Worm (Caenorhabditis elegans) whole organism, L2 larva: ENCODE measurements around the gene F15D4.4.

Source experiments
- C34F6.9 ChIP-seq: fragments of 150-350 bp; optimal IDR thresholded peaks from 2 replicates; lab custom pipeline; 2014; ENCODE audit warnings: missing biosample characterization, missing genetic modification characterization
- F13H6.1 ChIP-seq: sonication (generic microtip); optimal IDR thresholded peaks from 2 replicates; lab custom pipeline; 2016; ENCODE audit warnings: missing genetic modification characterization, missing compliant biosample characterization
- R02D3.7 ChIP-seq: fragments of 150-350 bp; optimal IDR thresholded peaks from 2 replicates; lab custom pipeline; 2014; ENCODE audit warnings: missing biosample characterization, missing genetic modification characterization
- Y55F3AM.14 ChIP-seq: fragments of 200-800 bp; sonication (Bioruptor generic); optimal IDR thresholded peaks from 2 replicates; lab custom pipeline; 2018; ENCODE audit warnings: mild to moderate bottlenecking, missing genetic modification characterization, missing compliant biosample characterization
- ZK546.5 ChIP-seq: sonication (generic microtip); optimal IDR thresholded peaks from 2 replicates; lab custom pipeline; 2017; ENCODE audit warnings: missing biosample characterization, missing genetic modification characterization
- alr-1 ChIP-seq: fragments of 150-350 bp; optimal IDR thresholded peaks from 2 replicates; lab custom pipeline; 2014; ENCODE audit warnings: missing biosample characterization, missing genetic modification characterization
- aly-2 ChIP-seq: fragments of 150-350 bp; optimal IDR thresholded peaks from 2 replicates; lab custom pipeline; 2014; ENCODE audit warnings: missing biosample characterization, missing genetic modification characterization
- ama-1 ChIP-seq: fragments of 150-350 bp; optimal IDR thresholded peaks from 2 replicates; lab custom pipeline; 2018; ENCODE audit warnings: inconsistent platforms
- blmp-1 ChIP-seq: sonication (generic microtip); optimal IDR thresholded peaks from 2 replicates; lab custom pipeline; 2017; ENCODE audit warnings: missing genetic modification characterization, mild to moderate bottlenecking, missing compliant biosample characterization, antibody characterized with exemption, moderate library complexity; ENCODE audit not compliant: insufficient read depth
- ceh-16 ChIP-seq: fragments of 150-350 bp; optimal IDR thresholded peaks from 2 replicates; lab custom pipeline; 2014; ENCODE audit warnings: missing biosample characterization, missing genetic modification characterization
- ceh-82 ChIP-seq: fragments of 150-350 bp; optimal IDR thresholded peaks from 2 replicates; lab custom pipeline; 2014; ENCODE audit warnings: missing biosample characterization, missing genetic modification characterization
- crh-2 ChIP-seq: sonication (generic microtip); optimal IDR thresholded peaks from 2 replicates; lab custom pipeline; 2017; ENCODE audit warnings: missing biosample characterization, missing genetic modification characterization
- dmd-4 ChIP-seq: sonication (generic microtip); optimal IDR thresholded peaks from 2 replicates; lab custom pipeline; 2017; ENCODE audit warnings: missing biosample characterization, missing genetic modification characterization
- egl-27 ChIP-seq: sonication (generic microtip); optimal IDR thresholded peaks from 3 replicates; lab custom pipeline; 2017; ENCODE audit warnings: missing biosample characterization, missing genetic modification reagents, missing genetic modification characterization
- elt-1 ChIP-seq: fragments of 150-350 bp; optimal IDR thresholded peaks from 2 replicates; lab custom pipeline; 2014; ENCODE audit warnings: missing biosample characterization, missing genetic modification characterization
- elt-3 ChIP-seq: sonication (generic microtip); optimal IDR thresholded peaks from 2 replicates; lab custom pipeline; 2017; ENCODE audit warnings: missing biosample characterization, missing genetic modification characterization
- lin-11 ChIP-seq: fragments of 150-350 bp; sonication (generic microtip); optimal IDR thresholded peaks from 2 replicates; lab custom pipeline; 2014; ENCODE audit warnings: missing biosample characterization, missing genetic modification characterization, inconsistent platforms, mixed read lengths
- lin-39 ChIP-seq: fragments of 150-350 bp; optimal IDR thresholded peaks from 2 replicates; lab custom pipeline; 2014; ENCODE audit warnings: missing biosample characterization, missing genetic modification reagents, missing genetic modification characterization
- lsy-2 ChIP-seq, 2 experiments: fragments of 150-350 bp in 1 of 2; sonication (generic microtip) in 1 of 2; optimal IDR thresholded peaks; 2 replicates each; lab custom pipeline; 2014 to 2017; ENCODE audit warnings: missing biosample characterization in 2 of 2, missing genetic modification characterization in 2 of 2
- mab-5 ChIP-seq: fragments of 150-350 bp; optimal IDR thresholded peaks from 2 replicates; lab custom pipeline; 2014; ENCODE audit warnings: missing biosample characterization, missing genetic modification characterization
- mdl-1 ChIP-seq, 2 experiments: fragments of 150-350 bp in 1 of 2; sonication (generic microtip) in 1 of 2; optimal IDR thresholded peaks; 2 replicates each; lab custom pipeline; 2017; ENCODE audit warnings: missing biosample characterization in 2 of 2, missing genetic modification characterization in 2 of 2
- nhr-10 ChIP-seq: sonication (generic microtip); optimal IDR thresholded peaks from 2 replicates; lab custom pipeline; 2017; ENCODE audit warnings: missing biosample characterization, missing genetic modification characterization
- nhr-11 ChIP-seq: fragments of 150-350 bp; optimal IDR thresholded peaks from 2 replicates; lab custom pipeline; 2014; ENCODE audit warnings: missing biosample characterization, missing genetic modification characterization
- nhr-12 ChIP-seq: fragments of 150-350 bp; optimal IDR thresholded peaks from 2 replicates; lab custom pipeline; 2014; ENCODE audit warnings: missing biosample characterization, missing genetic modification characterization
- nhr-129 ChIP-seq: fragments of 150-350 bp; optimal IDR thresholded peaks from 2 replicates; lab custom pipeline; 2014; ENCODE audit warnings: missing biosample characterization, missing genetic modification characterization
- nhr-21 ChIP-seq: fragments of 150-350 bp; optimal IDR thresholded peaks from 2 replicates; lab custom pipeline; 2014; ENCODE audit warnings: missing biosample characterization, missing genetic modification characterization
- nhr-23 ChIP-seq: fragments of 150-350 bp; optimal IDR thresholded peaks from 2 replicates; lab custom pipeline; 2014; ENCODE audit warnings: missing biosample characterization, missing genetic modification reagents, missing genetic modification characterization
- nhr-237 ChIP-seq: fragments of 150-350 bp; optimal IDR thresholded peaks from 2 replicates; lab custom pipeline; 2014; ENCODE audit warnings: missing biosample characterization, missing genetic modification characterization
- nhr-25 ChIP-seq: fragments of 150-350 bp; sonication (generic microtip); optimal IDR thresholded peaks from 3 replicates; lab custom pipeline; 2014; ENCODE audit warnings: missing biosample characterization, missing genetic modification characterization
- nhr-6 ChIP-seq: fragments of 150-350 bp; optimal IDR thresholded peaks from 2 replicates; lab custom pipeline; 2014; ENCODE audit warnings: missing biosample characterization, missing genetic modification characterization
- nhr-77 ChIP-seq: fragments of 150-350 bp; optimal IDR thresholded peaks from 2 replicates; lab custom pipeline; 2014; ENCODE audit warnings: missing biosample characterization, missing genetic modification characterization
- peb-1 ChIP-seq: fragments of 150-350 bp; optimal IDR thresholded peaks from 2 replicates; lab custom pipeline; 2014; ENCODE audit warnings: missing biosample characterization, missing genetic modification characterization
- sem-4 ChIP-seq: fragments of 150-350 bp; optimal IDR thresholded peaks from 2 replicates; lab custom pipeline; 2014; ENCODE audit warnings: missing biosample characterization, missing genetic modification reagents, missing genetic modification characterization
- skn-1 ChIP-seq: sonication (generic microtip); optimal IDR thresholded peaks from 2 replicates; lab custom pipeline; 2017; ENCODE audit warnings: missing biosample characterization, missing genetic modification characterization
- sma-3 ChIP-seq: sonication (generic microtip); optimal IDR thresholded peaks from 2 replicates; lab custom pipeline; 2016; ENCODE audit warnings: missing genetic modification reagents, missing genetic modification characterization, missing compliant biosample characterization
- unc-39 ChIP-seq: fragments of 150-350 bp; optimal IDR thresholded peaks from 2 replicates; lab custom pipeline; 2014; ENCODE audit warnings: missing biosample characterization, missing genetic modification characterization
- unc-55 ChIP-seq: fragments of 150-350 bp; sonication (generic microtip); optimal IDR thresholded peaks from 3 replicates; lab custom pipeline; 2014; ENCODE audit warnings: missing biosample characterization, missing genetic modification reagents, missing genetic modification characterization
- unc-62 ChIP-seq: fragments of 150-350 bp; optimal IDR thresholded peaks from 2 replicates; lab custom pipeline; 2014; ENCODE audit warnings: missing biosample characterization, missing genetic modification reagents, missing genetic modification characterization
- zag-1 ChIP-seq: fragments of 150-350 bp; optimal IDR thresholded peaks from 2 replicates; lab custom pipeline; 2014; ENCODE audit warnings: missing biosample characterization, missing genetic modification characterization
- ztf-11 ChIP-seq: sonication (generic microtip); optimal IDR thresholded peaks from 2 replicates; lab custom pipeline; 2017; ENCODE audit warnings: missing biosample characterization, missing genetic modification characterization
- ztf-4 ChIP-seq: fragments of 150-350 bp; optimal IDR thresholded peaks from 2 replicates; lab custom pipeline; 2014; ENCODE audit warnings: missing biosample characterization, missing genetic modification characterization

Gene F15D4.4

DNA sequence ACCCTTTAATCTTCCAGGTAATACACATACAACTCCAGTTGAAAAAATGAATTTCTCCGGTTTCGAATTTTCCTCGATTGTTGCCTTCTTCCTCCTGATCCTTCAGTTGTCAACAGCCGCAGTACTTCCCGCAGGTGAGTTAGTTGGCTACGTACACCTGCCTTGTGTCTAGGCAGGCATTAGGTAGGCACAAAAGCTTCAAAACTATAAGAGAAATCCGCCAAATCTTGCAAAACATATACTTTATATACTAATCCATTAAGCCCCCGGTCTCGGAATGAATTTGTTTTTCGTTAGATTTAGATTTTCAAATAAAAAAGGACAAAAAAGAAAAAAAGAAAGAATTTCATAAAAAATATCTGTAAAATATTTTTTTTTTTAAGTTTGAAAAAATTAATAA, 7.6 kb downstream of the F15D4.4 start, which contains the start of gene flp-16:
TSS of gene flp-16 (plus strand) at position 18 of the 400 bp plus-strand sequence.
- TF ChIP-seq elt-1: no peak
- TF ChIP-seq F13H6.1: no peak
- no peak for TF ChIP-seq ceh-16
- no peak for TF ChIP-seq lsy-2 (tag; optimal IDR thresholded peaks at IDR 0.05; lab: Kevin White, UChicago)
- no peak for TF ChIP-seq nhr-6 (tag; lab: Kevin White, UChicago)
- no peak for TF ChIP-seq nhr-12
- no peak for TF ChIP-seq nhr-25 (tag; lab: Kevin White, UChicago)
- no peak for TF ChIP-seq ztf-4 (tag; lab: Kevin White, UChicago)

ce11 chrII:13233712-13234111, 9.2 kb downstream of the F15D4.4 start:
- TF ChIP-seq nhr-12 (no peak), nhr-25 (tag; lab: Kevin White, UChicago) (no peak)

ce11 chrII:13230489-13231196, 12.3 kb downstream of the F15D4.4 start:
- TF ChIP-seq nhr-77 (no peak), crh-2 (tag; lab: Kevin White, UChicago) (no peak), skn-1 (tag; lab: Kevin White, UChicago) (no peak), nhr-21 (peak; percentile 20), elt-3 (no peak)

- TF ChIP-seq ceh-82 (tag; lab: Kevin White, UChicago) (no peak), nhr-25 (tag; lab: Kevin White, UChicago) (no peak), unc-39 (tag; lab: Kevin White, UChicago) (no peak), mab-5 (tag; lab: Kevin White, UChicago) (no peak), Y55F3AM.14 (GFP tag; lab: Kevin White, UChicago) (no peak), nhr-23 (tag; lab: Kevin White, UChicago) (no peak)
Observed at ce11 chrII:13219373-13219772, 23.5 kb downstream of the F15D4.4 start.

- TF ChIP-seq lin-11 (tag; lab: Kevin White, UChicago) (no peak), sem-4 (tag; lab: Kevin White, UChicago) (no peak), egl-27 (no peak), nhr-10 (tag; lab: Kevin White, UChicago) (no peak), skn-1 (tag; lab: Kevin White, UChicago) (no peak), ZK546.5 (tag; lab: Kevin White, UChicago) (no peak), unc-55 (GFP tag; lab: Kevin White, UChicago) (no peak), nhr-6 (tag; lab: Kevin White, UChicago) (no peak), nhr-77 (no peak), Y55F3AM.14 (GFP tag; lab: Kevin White, UChicago) (no peak), zag-1 (tag; lab: Kevin White, UChicago) (no peak), lsy-2 (tag; optimal IDR thresholded peaks at IDR 0.05; lab: Kevin White, UChicago) (no peak), nhr-11 (tag; lab: Kevin White, UChicago) (no peak), crh-2 (tag; lab: Kevin White, UChicago) (no peak), nhr-23 (tag; lab: Kevin White, UChicago) (no peak), C34F6.9 (no peak)
Observed at ce11 chrII:13215792-13216191, 27.1 kb downstream of the F15D4.4 start, which contains the start of gene F15D4.2. F15D4.2 (plus strand) TSS chrII:13216092.

DNA sequence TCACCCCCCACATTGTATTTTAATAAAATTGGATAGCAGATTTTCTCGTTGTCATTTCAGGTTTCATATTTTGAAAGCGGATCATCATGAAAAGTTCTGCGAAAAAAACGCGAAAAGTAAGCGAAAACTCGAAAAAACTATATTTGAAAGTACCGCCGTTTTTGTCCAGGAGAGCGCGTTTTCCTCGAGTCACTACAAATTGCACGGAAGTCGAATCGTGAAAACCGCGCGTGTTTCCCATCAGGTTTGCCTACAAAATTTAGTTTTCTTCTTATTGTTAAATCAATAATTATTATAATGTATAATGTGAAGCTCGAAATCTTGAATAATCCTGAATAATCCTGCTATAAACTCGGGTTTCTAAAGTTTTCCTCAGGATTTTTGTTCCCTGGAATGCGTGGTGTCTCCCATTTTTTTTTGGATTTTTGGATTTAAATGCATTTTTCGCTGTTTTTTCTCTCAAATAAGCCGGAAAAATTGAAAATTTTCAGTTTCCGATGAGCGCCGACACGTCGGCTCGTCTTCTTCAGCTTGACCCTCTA, 43.2 kb downstream of the F15D4.4 start, which contains the start of gene btf-1:
TSS of gene btf-1 (plus strand) at position 492 of the 542 bp plus-strand sequence.
- TF ChIP-seq sma-3 (GFP tag; lab: Kevin White, UChicago) (peak; percentile 92), peb-1 (tag; lab: Kevin White, UChicago) (no peak), nhr-129 (tag; lab: Kevin White, UChicago) (peak; percentile 71), sem-4 (tag; lab: Kevin White, UChicago) (no peak), ama-1 (peak; percentile 80), nhr-25 (tag; lab: Kevin White, UChicago) (peak; percentile 76), aly-2 (tag; lab: Kevin White, UChicago) (no peak), ceh-82 (tag; lab: Kevin White, UChicago) (no peak), lin-11 (tag; lab: Kevin White, UChicago) (peak; percentile 5), ztf-4 (tag; lab: Kevin White, UChicago) (peak; percentile 51), C34F6.9 (peak; percentile 86), alr-1 (tag; lab: Kevin White, UChicago) (no peak), dmd-4 (tag; lab: Kevin White, UChicago) (peak; percentile 5), R02D3.7 (peak; percentile 26), unc-62 (GFP tag; lab: Kevin White, UChicago) (no peak), nhr-237 (tag; lab: Kevin White, UChicago) (no peak), ztf-11 (no peak), blmp-1 (tag; lab: Kevin White, UChicago) (no peak), lin-39 (tag; lab: Kevin White, UChicago) (no peak), mdl-1 (tag; optimal IDR thresholded peaks at IDR 0.05; lab: Kevin White, UChicago) (peak in 1 of 2 experiments; percentile 23), zag-1 (tag; lab: Kevin White, UChicago) (peak; percentile 1)
